Worm (Caenorhabditis elegans): Measurements from ENCODE around the gene pot-1.

Gene pot-1

ce11 chrIII:7154526-7154925 lies 21.0 kb upstream of the pot-1 start:
- TF ChIP-seq mls-2 (tag; optimal IDR thresholded peaks at IDR 0.05), result no peak
- peak; percentile 13 for TF ChIP-seq ces-1 (GFP tag; optimal IDR thresholded peaks at IDR 0.05)

ce11 chrIII:7153747-7154238 lies 20.3 kb upstream of the pot-1 start, which contains the start of gene ogt-1:
Gene ogt-1, minus strand, starts transcription at chrIII:7153797.
- peak; percentile 42 for TF ChIP-seq ceh-39 (tag; optimal IDR thresholded peaks at IDR 0.05)
- TF ChIP-seq nhr-2 (tag; optimal IDR thresholded peaks at IDR 0.05), result peak; percentile 31
- TF ChIP-seq elt-1 (tag; optimal IDR thresholded peaks at IDR 0.05; ENCODE audit: borderline replicate concordance, insufficient read depth), result no peak
- TF ChIP-seq pha-4 (tag; optimal IDR thresholded peaks at IDR 0.05), result peak; percentile 57
- no peak for TF ChIP-seq sem-2 (GFP tag; optimal IDR thresholded peaks at IDR 0.05)
- no peak for TF ChIP-seq bed-3 (GFP tag; optimal IDR thresholded peaks at IDR 0.05)
- no peak for TF ChIP-seq mep-1 (tag; optimal IDR thresholded peaks at IDR 0.05)
- no peak for TF ChIP-seq blmp-1 (tag; optimal IDR thresholded peaks at IDR 0.05)
- TF ChIP-seq sptf-1 (tag; optimal IDR thresholded peaks at IDR 0.05), result peak; percentile 9
- TF ChIP-seq mls-2 (tag; optimal IDR thresholded peaks at IDR 0.05), result no peak
- no peak for TF ChIP-seq lin-13 (tag; optimal IDR thresholded peaks at IDR 0.05)
- TF ChIP-seq zip-8 (tag; optimal IDR thresholded peaks at IDR 0.05), result no peak
- TF ChIP-seq unc-39 (tag; optimal IDR thresholded peaks at IDR 0.05), result no peak
- TF ChIP-seq ceh-43 (GFP tag; optimal IDR thresholded peaks at IDR 0.05), result no peak
- TF ChIP-seq nhr-237 (tag; optimal IDR thresholded peaks at IDR 0.05), result peak; percentile 87
- no peak for TF ChIP-seq snpc-4 (tag; optimal IDR thresholded peaks at IDR 0.05)
- peak; percentile 68 for TF ChIP-seq elt-3 (tag; optimal IDR thresholded peaks at IDR 0.05)
- TF ChIP-seq ham-2 (GFP tag; optimal IDR thresholded peaks at IDR 0.05), result peak; percentile 80
- peak; percentile 69 for TF ChIP-seq unc-120 (tag; optimal IDR thresholded peaks at IDR 0.05; ENCODE audit: poor library complexity, severe bottlenecking)
- TF ChIP-seq M03D4.4 (tag; optimal IDR thresholded peaks at IDR 0.05), result no peak
- TF ChIP-seq nhr-12 (tag; optimal IDR thresholded peaks at IDR 0.05), result no peak
- TF ChIP-seq hlh-1 (tag; optimal IDR thresholded peaks at IDR 0.05), result peak; percentile 42
- TF ChIP-seq nhr-28 (tag; optimal IDR thresholded peaks at IDR 0.05), result no peak
- no peak for TF ChIP-seq nhr-76 (tag; optimal IDR thresholded peaks at IDR 0.05)
- TF ChIP-seq lin-32 (GFP tag; optimal IDR thresholded peaks at IDR 0.05), result no peak
- TF ChIP-seq unc-62 (GFP tag; optimal IDR thresholded peaks at IDR 0.05), result peak; percentile 76
- TF ChIP-seq mab-5 (tag; optimal IDR thresholded peaks at IDR 0.05), result no peak
- no peak for TF ChIP-seq tbx-8 (GFP tag; optimal IDR thresholded peaks at IDR 0.05)
- TF ChIP-seq ces-1 (GFP tag; optimal IDR thresholded peaks at IDR 0.05), result peak; percentile 99
- TF ChIP-seq flh-1 (GFP tag; optimal IDR thresholded peaks at IDR 0.05), result no peak
- TF ChIP-seq drap-1 (GFP tag; optimal IDR thresholded peaks at IDR 0.05), result no peak
- no peak for TF ChIP-seq ztf-11 (tag; optimal IDR thresholded peaks at IDR 0.05)
- TF ChIP-seq ceh-83 (GFP tag; optimal IDR thresholded peaks at IDR 0.05), result no peak
- TF ChIP-seq cnd-1 (tag; optimal IDR thresholded peaks at IDR 0.05), result no peak
- peak; percentile 79 for TF ChIP-seq lsy-2 (tag; optimal IDR thresholded peaks at IDR 0.05)

ce11 chrIII:7152569-7152968 lies 19.1 kb upstream of the pot-1 start:
- TF ChIP-seq blmp-1 (tag; optimal IDR thresholded peaks at IDR 0.05), result no peak
- TF ChIP-seq nhr-237 (tag; optimal IDR thresholded peaks at IDR 0.05), result no peak
- no peak for TF ChIP-seq ceh-39 (tag; optimal IDR thresholded peaks at IDR 0.05)

DNA sequence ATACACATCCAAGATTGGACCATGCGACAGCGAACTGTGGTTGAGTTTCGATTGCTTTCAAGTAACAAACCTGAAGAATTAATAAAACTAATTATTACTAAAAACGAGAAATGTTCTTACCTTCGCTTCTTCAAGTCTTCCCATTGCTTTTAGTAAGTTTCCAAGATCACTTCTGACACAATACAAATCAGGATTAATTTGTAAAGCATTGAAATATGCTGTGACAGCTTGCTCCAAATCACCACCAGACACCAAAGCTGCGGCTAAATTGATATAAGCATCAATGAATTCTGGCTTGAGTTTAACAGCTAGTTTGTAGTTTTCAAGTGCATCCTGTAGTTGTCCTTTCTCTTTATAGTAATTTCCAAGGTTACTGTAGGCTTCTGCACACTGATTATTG lies 16.7 kb upstream of the pot-1 start:
- no peak for TF ChIP-seq tbx-8 (GFP tag; optimal IDR thresholded peaks at IDR 0.05)

- TF ChIP-seq bed-3 (GFP tag; optimal IDR thresholded peaks at IDR 0.05), result no peak
- no peak for TF ChIP-seq blmp-1 (tag; optimal IDR thresholded peaks at IDR 0.05)
- no peak for TF ChIP-seq cnd-1 (tag; optimal IDR thresholded peaks at IDR 0.05)
- TF ChIP-seq snpc-4 (tag; optimal IDR thresholded peaks at IDR 0.05), result no peak
- TF ChIP-seq mab-5 (tag; optimal IDR thresholded peaks at IDR 0.05), result no peak
- TF ChIP-seq mls-2 (tag; optimal IDR thresholded peaks at IDR 0.05), result no peak
- TF ChIP-seq ceh-39 (tag; optimal IDR thresholded peaks at IDR 0.05), result no peak
- TF ChIP-seq tbx-8 (GFP tag; optimal IDR thresholded peaks at IDR 0.05), result no peak
These were observed 14.7 kb upstream of the pot-1 start for ce11 chrIII:7148191-7148590.

Measured in whole organism, mixed stage, embryonic.